Worm (Caenorhabditis elegans) whole organism, midembryonic: ENCODE data around the gene K10C9.4.

ENCODE experiments used
- cog-1 ChIP-seq: sonication (generic microtip); optimal IDR thresholded peaks from 2 replicates; lab custom pipeline; 2016; ENCODE audit warnings: missing genetic modification characterization, missing compliant biosample characterization
- med-1 ChIP-seq: sonication (generic microtip); optimal IDR thresholded peaks from 2 replicates; lab custom pipeline; 2017; ENCODE audit warnings: missing genetic modification characterization, mild to moderate bottlenecking, missing compliant biosample characterization, antibody characterized with exemption, missing genetic modification reagents; ENCODE audit not compliant: insufficient read depth

DNA sequence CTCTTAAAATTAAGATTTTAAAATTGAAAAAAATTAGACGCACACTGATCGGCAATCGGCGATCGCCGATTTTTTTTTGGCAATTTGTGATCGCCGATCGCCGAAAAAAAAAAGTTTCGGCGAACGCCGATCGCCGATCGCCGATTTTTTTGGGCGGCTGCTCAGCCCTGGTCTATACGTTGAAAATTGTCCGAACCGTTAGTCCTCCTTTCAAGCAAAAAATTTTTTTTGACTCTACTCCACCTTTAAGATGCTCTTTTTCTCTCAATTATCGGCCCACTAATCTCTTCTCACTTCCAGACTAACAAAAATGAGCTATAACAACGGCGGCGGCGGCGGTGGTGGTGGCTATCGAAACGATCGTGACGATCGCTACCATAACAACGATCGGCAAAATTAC lies 44.3 kb downstream of the K10C9.4 start, which contains the start of gene ergo-1:
- no peak for TF ChIP-seq cog-1
- no peak for TF ChIP-seq med-1 (GFP tag; lab: Kevin White, UChicago)
